Fruit fly (Drosophila melanogaster): ENCODE results near the gene ppl.

DNA sequence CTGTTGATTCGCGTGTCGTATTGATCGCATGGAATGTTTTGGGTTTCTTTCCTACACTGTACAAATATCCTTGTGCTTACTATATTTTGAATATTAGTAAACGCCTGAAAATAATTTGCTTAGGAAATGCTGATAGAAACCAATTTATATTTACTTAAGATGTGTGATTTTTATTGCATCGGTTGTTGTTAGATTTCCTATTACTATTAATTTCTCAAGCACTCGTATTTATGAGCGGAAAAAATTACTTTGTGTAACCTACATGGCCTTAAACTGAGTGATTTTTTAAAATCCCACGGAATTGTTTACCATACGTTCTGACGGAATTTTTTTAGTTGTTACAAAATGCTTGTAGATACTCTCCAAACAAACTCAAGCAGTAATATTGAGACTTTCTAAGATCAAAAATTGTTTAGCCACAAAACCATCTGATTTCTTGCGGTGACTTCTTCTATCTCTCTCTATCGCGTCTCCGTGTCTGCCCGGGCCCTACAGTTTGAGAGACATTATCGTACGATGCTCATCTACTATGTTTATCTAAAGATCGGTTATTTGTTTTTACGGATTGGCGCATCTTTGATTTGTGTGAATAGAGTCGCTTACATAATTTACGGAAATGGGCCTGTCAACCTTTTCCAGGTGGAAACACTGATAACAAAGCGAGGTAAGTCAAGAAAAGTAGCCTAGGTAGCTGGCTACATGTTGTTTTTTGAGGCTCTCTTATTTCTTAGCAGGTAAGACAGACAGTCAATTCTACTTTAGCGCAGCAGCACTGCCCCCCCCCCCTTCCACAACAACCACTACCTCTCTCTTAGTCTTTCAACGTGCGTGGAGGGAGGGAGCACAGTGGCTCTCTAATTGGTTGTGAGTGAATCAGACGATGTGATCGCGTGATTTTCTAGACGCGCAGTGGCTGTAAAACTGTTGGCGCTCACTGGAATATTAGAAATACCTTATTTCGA, 4.7 kb downstream of the ppl start:
- TF ChIP-seq CTCF (optimal IDR thresholded peaks at IDR 0.05) (no peak), CG8478 (optimal IDR thresholded peaks at IDR 0.05) (no peak)

Measured in S2 (cell line).